Worm (Caenorhabditis elegans) whole organism, midembryonic: ENCODE results near the gene T01E8.1.

ENCODE experiments used
- T22C8.4 ChIP-seq: fragments of 200-800 bp; sonication (Bioruptor generic); IDR thresholded peaks from 2 replicates; pipeline ENCODE4 v1.3.6; 2022; ENCODE audit warnings: missing genetic modification characterization, missing compliant biosample characterization
- cog-1 ChIP-seq: sonication (generic microtip); optimal IDR thresholded peaks from 2 replicates; lab custom pipeline; 2016; ENCODE audit warnings: missing genetic modification characterization, missing compliant biosample characterization
- flt-1 ChIP-seq: fragments of 200-800 bp; sonication (Bioruptor generic); IDR thresholded peaks from 2 replicates; pipeline ENCODE4 v1.3.6; 2022; ENCODE audit warnings: missing genetic modification characterization, missing compliant biosample characterization
- klf-2 ChIP-seq: fragments of 200-800 bp; sonication (Bioruptor generic); conservative IDR thresholded peaks from 2 replicates; pipeline ENCODE4 v1.3.6; 2022; ENCODE audit warnings: missing genetic modification reagents, missing genetic modification characterization, missing compliant biosample characterization
- med-1 ChIP-seq: sonication (generic microtip); optimal IDR thresholded peaks from 2 replicates; lab custom pipeline; 2017; ENCODE audit warnings: missing genetic modification characterization, mild to moderate bottlenecking, missing compliant biosample characterization, antibody characterized with exemption, missing genetic modification reagents; ENCODE audit not compliant: insufficient read depth
- ref-1 ChIP-seq: fragments of 200-800 bp; sonication (Bioruptor generic); conservative IDR thresholded peaks from 2 replicates; pipeline ENCODE4 v1.3.6; 2022; ENCODE audit warnings: missing genetic modification reagents, missing genetic modification characterization, missing compliant biosample characterization
- tab-1 ChIP-seq: fragments of 200-800 bp; sonication (Bioruptor generic); IDR thresholded peaks from 2 replicates; pipeline ENCODE4 v1.3.6; 2022; ENCODE audit warnings: missing genetic modification characterization, missing compliant biosample characterization
- ztf-23 ChIP-seq: fragments of 200-800 bp; sonication (Bioruptor generic); IDR thresholded peaks from 2 replicates; pipeline ENCODE4 v1.3.6; 2022; ENCODE audit warnings: missing genetic modification reagents, missing genetic modification characterization, missing compliant biosample characterization
- ztf-29 ChIP-seq: fragments of 200-800 bp; sonication (Bioruptor generic); IDR thresholded peaks from 2 replicates; pipeline ENCODE4 v1.3.6; 2022; ENCODE audit warnings: missing genetic modification reagents, missing genetic modification characterization, missing compliant biosample characterization

The T01E8.1 gene

ce11 chrII:10182634-10183033 lies 23.9 kb upstream of the T01E8.1 start, which contains the start of gene srd-1:
srd-1 (minus strand) TSS chrII:10182734.
- TF ChIP-seq flt-1 (GFP tag; lab: Robert Waterston, UW) (no peak), klf-2 (GFP tag; lab: Robert Waterston, UW) (no peak), tab-1 (no peak), med-1 (GFP tag; lab: Kevin White, UChicago) (no peak), ztf-29 (GFP tag; lab: Robert Waterston, UW) (no peak), T22C8.4 (GFP tag; lab: Robert Waterston, UW) (no peak), ztf-23 (GFP tag; lab: Robert Waterston, UW) (no peak), ref-1 (no peak), cog-1 (tag; lab: Kevin White, UChicago) (no peak)

ce11 chrII:10187808-10188207 lies 18.7 kb upstream of the T01E8.1 start, which contains the start of gene srd-2:
srd-2 (minus strand) TSS chrII:10187908.
- TF ChIP-seq ztf-29 (GFP tag; lab: Robert Waterston, UW) (no peak), klf-2 (GFP tag; lab: Robert Waterston, UW) (no peak)

ce11 chrII:10189369-10189768 lies 17.2 kb upstream of the T01E8.1 start, which contains the start of gene cdc-25.4:
cdc-25.4 (minus strand) TSS chrII:10189469.
- TF ChIP-seq tab-1: no peak
- no peak for TF ChIP-seq T22C8.4 (GFP tag; lab: Robert Waterston, UW)
- no peak for TF ChIP-seq flt-1 (GFP tag; lab: Robert Waterston, UW)
- TF ChIP-seq cog-1 (tag; lab: Kevin White, UChicago): no peak
- TF ChIP-seq ztf-23 (GFP tag; lab: Robert Waterston, UW): no peak
- TF ChIP-seq ztf-29 (GFP tag; lab: Robert Waterston, UW): no peak
- TF ChIP-seq klf-2 (GFP tag; lab: Robert Waterston, UW): no peak
- no peak for TF ChIP-seq ref-1
- no peak for TF ChIP-seq med-1 (GFP tag; lab: Kevin White, UChicago)

ce11 chrII:10192207-10192606 lies 14.3 kb upstream of the T01E8.1 start, which contains the start of gene R05H5.7:
R05H5.7 (plus strand) TSS chrII:10192507.
- TF ChIP-seq ztf-23 (GFP tag; lab: Robert Waterston, UW) (no peak), ztf-29 (GFP tag; lab: Robert Waterston, UW) (no peak), ref-1 (no peak), med-1 (GFP tag; lab: Kevin White, UChicago) (no peak), T22C8.4 (GFP tag; lab: Robert Waterston, UW) (no peak), cog-1 (tag; lab: Kevin White, UChicago) (no peak), klf-2 (GFP tag; lab: Robert Waterston, UW) (no peak), tab-1 (no peak), flt-1 (GFP tag; lab: Robert Waterston, UW) (no peak)

- no peak for TF ChIP-seq flt-1 (GFP tag; lab: Robert Waterston, UW)
- TF ChIP-seq ref-1: no peak
- TF ChIP-seq T22C8.4 (GFP tag; lab: Robert Waterston, UW): no peak
Observed at ce11 chrII:10194605-10195004, 11.9 kb upstream of the T01E8.1 start, which contains the start of gene srb-6. srb-6 (plus strand) TSS chrII:10194905.

ce11 chrII:10197091-10197675 lies 9.3 kb upstream of the T01E8.1 start, which contains the start of gene R05H5.3:
R05H5.3 (plus strand) TSS chrII:10197625.
- TF ChIP-seq ztf-29 (GFP tag; lab: Robert Waterston, UW) (no peak), ztf-23 (GFP tag; lab: Robert Waterston, UW) (no peak), klf-2 (GFP tag; lab: Robert Waterston, UW) (no peak), tab-1 (no peak), cog-1 (tag; lab: Kevin White, UChicago) (no peak), ref-1 (no peak), T22C8.4 (GFP tag; lab: Robert Waterston, UW) (no peak), flt-1 (GFP tag; lab: Robert Waterston, UW) (no peak), med-1 (GFP tag; lab: Kevin White, UChicago) (no peak)

- TF ChIP-seq tab-1: no peak
- TF ChIP-seq ztf-29 (GFP tag; lab: Robert Waterston, UW): no peak
- TF ChIP-seq klf-2 (GFP tag; lab: Robert Waterston, UW): no peak
- no peak for TF ChIP-seq ztf-23 (GFP tag; lab: Robert Waterston, UW)
- no peak for TF ChIP-seq cog-1 (tag; lab: Kevin White, UChicago)
- no peak for TF ChIP-seq flt-1 (GFP tag; lab: Robert Waterston, UW)
- TF ChIP-seq ref-1: no peak
- no peak for TF ChIP-seq T22C8.4 (GFP tag; lab: Robert Waterston, UW)
- no peak for TF ChIP-seq med-1 (GFP tag; lab: Kevin White, UChicago)
Observed at ce11 chrII:10198486-10198885, 8.0 kb upstream of the T01E8.1 start.

ce11 chrII:10199906-10200305 lies 6.6 kb upstream of the T01E8.1 start, which contains the start of gene R05H5.4:
R05H5.4 (minus strand) TSS chrII:10200006.
- TF ChIP-seq ztf-29 (GFP tag; lab: Robert Waterston, UW) (no peak), tab-1 (no peak), ztf-23 (GFP tag; lab: Robert Waterston, UW) (no peak), med-1 (GFP tag; lab: Kevin White, UChicago) (no peak)

ce11 chrII:10200759-10201158 lies 5.8 kb upstream of the T01E8.1 start, which contains the start of gene arv-1:
arv-1 (minus strand) TSS chrII:10200823.
- TF ChIP-seq tab-1 (no peak), flt-1 (GFP tag; lab: Robert Waterston, UW) (peak; percentile 38; the same call in 1 of the 2 replicates), ref-1 (no peak), cog-1 (tag; lab: Kevin White, UChicago) (peak; percentile 18), ztf-23 (GFP tag; lab: Robert Waterston, UW) (0 out of 2 replicates have a peak, but pooled peaks have one; percentile 38), klf-2 (GFP tag; lab: Robert Waterston, UW) (no peak)

- TF ChIP-seq flt-1 (GFP tag; lab: Robert Waterston, UW): no peak
- TF ChIP-seq klf-2 (GFP tag; lab: Robert Waterston, UW): 0 out of 2 replicates have a peak, but pooled peaks have one; percentile 26
- TF ChIP-seq ztf-23 (GFP tag; lab: Robert Waterston, UW): no peak
- TF ChIP-seq ztf-29 (GFP tag; lab: Robert Waterston, UW): no peak
- TF ChIP-seq med-1 (GFP tag; lab: Kevin White, UChicago): no peak
- TF ChIP-seq cog-1 (tag; lab: Kevin White, UChicago): peak; percentile 54
Observed at ce11 chrII:10202275-10202674, 4.2 kb upstream of the T01E8.1 start.
